Worm (Caenorhabditis elegans): ENCODE measurements around the gene nspb-3.
A peak's percentile ranks its signal among the peaks of the same experiment; 100 is the strongest.

DNA sequence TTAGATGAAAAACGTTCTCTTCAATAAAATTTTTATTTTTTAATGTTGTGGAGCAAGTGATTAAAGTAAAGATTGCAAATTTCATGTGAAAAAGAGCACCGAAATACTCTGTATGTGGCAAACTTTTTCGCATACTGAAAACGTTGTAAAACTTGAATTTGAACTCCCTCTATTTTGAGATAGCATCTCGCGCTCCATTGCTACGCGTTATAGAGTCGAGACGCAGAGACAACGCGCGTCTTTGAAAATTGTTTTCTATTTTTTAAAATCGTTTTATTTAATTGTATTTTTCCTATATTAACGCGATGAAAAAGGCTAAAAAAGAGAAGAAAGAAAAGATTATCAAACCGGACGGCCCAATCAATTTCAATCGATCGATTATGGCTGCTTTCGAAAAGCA, 46.2 kb downstream of the nspb-3 start, which contains the start of gene fan-1:
- peak; percentile 57; the same call in 1 of the 2 replicates for TF ChIP-seq snpc-1.2 (GFP tag; IDR thresholded peaks at IDR 0.05)
- no peak for TF ChIP-seq nhr-76 (tag; optimal IDR thresholded peaks at IDR 0.05)
- no peak for TF ChIP-seq php-3 (GFP tag; IDR thresholded peaks at IDR 0.05)
- TF ChIP-seq unc-130 (GFP tag; optimal IDR thresholded peaks at IDR 0.05) = no peak
- no peak for TF ChIP-seq snpc-4 (tag; optimal IDR thresholded peaks at IDR 0.05)
- TF ChIP-seq ceh-28 (tag; optimal IDR thresholded peaks at IDR 0.05) = no peak
- no peak for TF ChIP-seq duxl-1 (tag; optimal IDR thresholded peaks at IDR 0.05; ENCODE audit: poor library complexity)
- no peak for TF ChIP-seq nhr-77 (tag; optimal IDR thresholded peaks at IDR 0.05)

All from whole organism, L4 larva.